Worm (Caenorhabditis elegans) whole organism, early embryonic: ENCODE measurements around the gene clec-128.

ENCODE experiments used
- B0310.2 ChIP-seq: sonication (generic microtip); optimal IDR thresholded peaks from 2 replicates; lab custom pipeline; 2016; ENCODE audit warnings: mild to moderate bottlenecking, missing genetic modification characterization, missing compliant biosample characterization
- aly-1 ChIP-seq: sonication (generic microtip); optimal IDR thresholded peaks from 2 replicates; lab custom pipeline; 2016; ENCODE audit warnings: missing genetic modification characterization, missing compliant biosample characterization
- ama-1 ChIP-seq: fragments of 150-350 bp; optimal IDR thresholded peaks from 2 replicates; lab custom pipeline; 2014
- flt-1 ChIP-seq: fragments of 200-800 bp; sonication (Bioruptor generic); IDR thresholded peaks from 2 replicates; pipeline ENCODE4 v1.3.6; 2022; ENCODE audit warnings: missing genetic modification characterization, missing compliant biosample characterization
- pes-1 ChIP-seq: fragments of 200-800 bp; sonication (Bioruptor generic); IDR thresholded peaks from 2 replicates; pipeline ENCODE4 v1.3.6; 2022; ENCODE audit warnings: missing genetic modification reagents, missing genetic modification characterization, missing compliant biosample characterization

DNA sequence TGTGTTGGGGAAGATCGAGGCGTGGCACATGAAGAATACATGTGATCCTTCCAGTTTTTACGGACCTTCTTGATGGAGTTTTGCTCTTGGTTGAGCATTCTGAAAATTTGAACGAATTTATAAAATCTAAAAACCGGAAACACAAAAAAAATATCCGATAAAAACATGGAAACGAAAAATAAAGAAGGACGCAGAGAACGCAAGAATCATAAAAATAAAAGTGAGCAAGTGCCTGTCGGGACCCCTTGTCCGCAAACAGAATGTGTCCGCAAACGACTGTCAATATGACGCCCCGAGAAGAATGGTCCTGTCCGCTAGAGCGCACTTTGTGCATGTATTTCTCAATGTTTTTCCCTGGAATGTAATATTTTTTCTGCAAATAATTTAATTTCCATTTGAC is 38.9 kb upstream of the clec-128 start, which contains the start of gene Y49F6A.5:
- TF ChIP-seq ama-1: no peak
- no peak for TF ChIP-seq flt-1
- TF ChIP-seq aly-1 (tag; lab: Kevin White, UChicago): no peak
- no peak for TF ChIP-seq pes-1 (GFP tag; lab: Robert Waterston, UW)
- no peak for TF ChIP-seq B0310.2 (tag; lab: Kevin White, UChicago)
